Fruit fly (Drosophila melanogaster) whole organism, embryonic: ENCODE results near the gene CG17754.

Source experiments
- ATbp ChIP-seq: fragments of 200-800 bp; sonication (Bioruptor generic); optimal IDR thresholded peaks from 2 replicates; lab custom pipeline; 2017; ENCODE audit warnings: missing biosample characterization, mild to moderate bottlenecking, missing genetic modification characterization, missing genetic modification reagents
- Ada2b ChIP-seq: fragments of 200-800 bp; sonication (Bioruptor generic); IDR thresholded peaks from 2 replicates; pipeline ENCODE4 v1.3.6; 2022; ENCODE audit warnings: missing biosample characterization, missing genetic modification characterization
- Asciz ChIP-seq: fragments of 200-800 bp; sonication (Bioruptor generic); optimal IDR thresholded peaks from 2 replicates; lab custom pipeline; 2017; ENCODE audit warnings: missing biosample characterization, mild to moderate bottlenecking, missing genetic modification characterization, missing genetic modification reagents
- Bdp1 ChIP-seq: fragments of 200-800 bp; sonication (Bioruptor generic); optimal IDR thresholded peaks from 3 replicates; lab custom pipeline; 2016; ENCODE audit warnings: missing biosample characterization, missing genetic modification characterization
- Bteb2 ChIP-seq: fragments of 200-800 bp; sonication (Bioruptor generic); optimal IDR thresholded peaks from 2 replicates; lab custom pipeline; 2016; ENCODE audit warnings: missing biosample characterization, missing genetic modification characterization
- CG11085 ChIP-seq: fragments of 200-800 bp; sonication (Bioruptor generic); IDR thresholded peaks from 2 replicates; pipeline ENCODE4 v1.3.6; 2022; ENCODE audit warnings: missing biosample characterization, missing genetic modification characterization
- CG11695 ChIP-seq: fragments of 200-800 bp; sonication (Bioruptor generic); IDR thresholded peaks from 3 replicates; pipeline ENCODE4 v1.3.6; 2022; ENCODE audit warnings: missing biosample characterization, missing genetic modification characterization
- CG11696 ChIP-seq: fragments of 200-800 bp; sonication (Bioruptor generic); IDR thresholded peaks from 2 replicates; pipeline ENCODE4 v1.3.6; 2022; ENCODE audit warnings: missing biosample characterization, missing genetic modification characterization
- CG12299 ChIP-seq: fragments of 200-800 bp; sonication (Bioruptor generic); optimal IDR thresholded peaks from 2 replicates; lab custom pipeline; 2018; ENCODE audit warnings: missing biosample characterization, mild to moderate bottlenecking, missing genetic modification characterization
- CG13287 ChIP-seq: fragments of 200-800 bp; sonication (Bioruptor generic); IDR thresholded peaks from 2 replicates; pipeline ENCODE4 v1.3.6; 2022; ENCODE audit warnings: missing biosample characterization, missing genetic modification characterization; ENCODE audit not compliant: partially characterized antibody
- CG13424 ChIP-seq: fragments of 200-800 bp; sonication (Bioruptor generic); optimal IDR thresholded peaks from 2 replicates; lab custom pipeline; 2019; ENCODE audit warnings: missing biosample characterization, mild to moderate bottlenecking, missing genetic modification characterization, moderate library complexity
- CG14710 ChIP-seq: fragments of 200-800 bp; sonication (Bioruptor generic); optimal IDR thresholded peaks from 3 replicates; lab custom pipeline; 2019; ENCODE audit warnings: missing biosample characterization, mild to moderate bottlenecking, missing genetic modification characterization, moderate library complexity
- CG2116 ChIP-seq: fragments of 200-800 bp; sonication (Bioruptor generic); optimal IDR thresholded peaks from 3 replicates; lab custom pipeline; 2018; ENCODE audit warnings: missing biosample characterization, mild to moderate bottlenecking, missing genetic modification characterization
- CG32532 ChIP-seq: fragments of 200-800 bp; sonication (Bioruptor generic); IDR thresholded peaks from 2 replicates; pipeline ENCODE4 v1.3.6; 2022; ENCODE audit warnings: missing biosample characterization, missing genetic modification characterization
- CG34224 ChIP-seq: fragments of 200-800 bp; sonication (Bioruptor generic); IDR thresholded peaks from 3 replicates; pipeline ENCODE4 v1.3.6; 2022; ENCODE audit warnings: missing biosample characterization, missing genetic modification characterization; ENCODE audit not compliant: partially characterized antibody
- CG4404 ChIP-seq: fragments of 200-800 bp; sonication (Bioruptor generic); IDR thresholded peaks from 2 replicates; pipeline ENCODE4 v1.3.6; 2022; ENCODE audit warnings: missing biosample characterization, missing genetic modification characterization
- CG6175 ChIP-seq: fragments of 200-800 bp; sonication (Bioruptor generic); IDR thresholded peaks from 3 replicates; pipeline ENCODE4 v1.3.6; 2022; ENCODE audit warnings: missing biosample characterization, missing genetic modification characterization
- CG6683 ChIP-seq: fragments of 200-800 bp; sonication (Bioruptor generic); optimal IDR thresholded peaks from 2 replicates; lab custom pipeline; 2017; ENCODE audit warnings: missing biosample characterization, mild to moderate bottlenecking, missing genetic modification characterization, missing genetic modification reagents
- CG9437 ChIP-seq: fragments of 200-800 bp; sonication (Bioruptor generic); optimal IDR thresholded peaks from 2 replicates; lab custom pipeline; 2018; ENCODE audit warnings: missing biosample characterization, mild to moderate bottlenecking, missing genetic modification characterization
- CG9797 ChIP-seq: fragments of 200-800 bp; sonication (Bioruptor generic); optimal IDR thresholded peaks from 3 replicates; lab custom pipeline; 2018; ENCODE audit warnings: missing biosample characterization, mild to moderate bottlenecking, missing genetic modification characterization
- CrebB ChIP-seq: fragments of 200-800 bp; sonication (Bioruptor generic); optimal IDR thresholded peaks from 3 replicates; lab custom pipeline; 2018; ENCODE audit warnings: missing biosample characterization, mild to moderate bottlenecking, missing genetic modification characterization
- Dp ChIP-seq: fragments of 200-800 bp; sonication (Bioruptor generic); optimal IDR thresholded peaks from 2 replicates; lab custom pipeline; 2018; ENCODE audit warnings: missing biosample characterization, mild to moderate bottlenecking, missing genetic modification characterization, moderate library complexity
- E2f2 ChIP-seq: fragments of 200-800 bp; sonication (Bioruptor generic); IDR thresholded peaks from 2 replicates; pipeline ENCODE4 v1.3.6; 2022; ENCODE audit warnings: missing biosample characterization, missing genetic modification characterization
- Ets65A ChIP-seq: fragments of 200-800 bp; sonication (Bioruptor generic); peaks from one replicate; lab custom pipeline; 2016; ENCODE audit warnings: missing biosample characterization, missing genetic modification characterization
- Gug ChIP-seq: fragments of 200-800 bp; sonication (Bioruptor generic); IDR thresholded peaks from 4 replicates; pipeline ENCODE4 v1.3.6; 2022; ENCODE audit warnings: missing biosample characterization, missing genetic modification characterization
- Hr39 ChIP-seq: fragments of >200 bp; optimal IDR thresholded peaks from 2 replicates; lab custom pipeline; 2017
- Ptx1 ChIP-seq: fragments of 200-800 bp; sonication (Bioruptor generic); IDR thresholded peaks from 2 replicates; pipeline ENCODE4 v1.3.6; 2022; ENCODE audit warnings: missing biosample characterization, missing genetic modification characterization
- Trl ChIP-seq, 3 experiments: fragments of >200 bp in 2 of 3; fragments of 200-800 bp in 1 of 3; sonication (Bioruptor generic) in 1 of 3; optimal IDR thresholded peaks; 2 replicates in 1 of 3; 3 replicates in 2 of 3; lab custom pipeline; 2016 to 2017; ENCODE audit warnings: missing biosample characterization in 1 of 3, missing genetic modification characterization in 1 of 3
- ash1 ChIP-seq: fragments of 200-800 bp; sonication (Bioruptor generic); optimal IDR thresholded peaks from 2 replicates; lab custom pipeline; 2018; ENCODE audit warnings: missing biosample characterization, mild to moderate bottlenecking, missing genetic modification characterization
- az2 ChIP-seq: fragments of 200-800 bp; sonication (Bioruptor generic); optimal IDR thresholded peaks from 3 replicates; lab custom pipeline; 2016; ENCODE audit warnings: missing biosample characterization, missing genetic modification characterization
- bab2 ChIP-seq: fragments of 200-800 bp; sonication (Bioruptor generic); optimal IDR thresholded peaks from 2 replicates; lab custom pipeline; 2016; ENCODE audit warnings: missing biosample characterization, missing genetic modification characterization
- bigmax ChIP-seq: fragments of 200-800 bp; sonication (Bioruptor generic); optimal IDR thresholded peaks from 2 replicates; lab custom pipeline; 2018; ENCODE audit warnings: missing biosample characterization, mild to moderate bottlenecking, missing genetic modification characterization
- chm ChIP-seq: fragments of 200-800 bp; sonication (Bioruptor generic); IDR thresholded peaks from 2 replicates; pipeline ENCODE4 v1.3.6; 2022; ENCODE audit warnings: missing biosample characterization, missing genetic modification characterization
- dan ChIP-seq: fragments of 200-800 bp; sonication (Bioruptor generic); IDR thresholded peaks from 2 replicates; pipeline ENCODE4 v1.3.6; 2022; ENCODE audit warnings: missing biosample characterization, missing genetic modification characterization
- eve ChIP-seq, 2 experiments: fragments of >200 bp; optimal IDR thresholded peaks; 2 replicates each; lab custom pipeline; 2017; ENCODE audit warnings: missing biosample characterization in 2 of 2, missing genetic modification characterization in 2 of 2
- eyg ChIP-seq: fragments of 200-800 bp; sonication (Bioruptor generic); optimal IDR thresholded peaks from 3 replicates; lab custom pipeline; 2016; ENCODE audit warnings: missing biosample characterization, missing genetic modification characterization
- gem ChIP-seq: fragments of 200-800 bp; sonication (Bioruptor generic); optimal IDR thresholded peaks from 2 replicates; lab custom pipeline; 2019; ENCODE audit warnings: missing biosample characterization, mild to moderate bottlenecking, missing genetic modification characterization, moderate library complexity
- gfzf ChIP-seq: fragments of 200-800 bp; sonication (Bioruptor generic); optimal IDR thresholded peaks from 2 replicates; lab custom pipeline; 2016; ENCODE audit warnings: missing biosample characterization, mild to moderate bottlenecking, missing genetic modification characterization, moderate library complexity
- gro ChIP-seq: fragments of 200-800 bp; sonication (Bioruptor generic); optimal IDR thresholded peaks from 2 replicates; lab custom pipeline; 2016; ENCODE audit warnings: missing biosample characterization, missing genetic modification characterization
- her ChIP-seq: fragments of 200-800 bp; sonication (Bioruptor generic); optimal IDR thresholded peaks from 2 replicates; lab custom pipeline; 2016; ENCODE audit warnings: missing biosample characterization, missing genetic modification characterization
- inv ChIP-seq: fragments of 200-800 bp; sonication (Bioruptor generic); IDR thresholded peaks from 2 replicates; pipeline ENCODE4 v1.3.6; 2022; ENCODE audit warnings: missing biosample characterization, missing genetic modification characterization; ENCODE audit not compliant: partially characterized antibody
- lbe ChIP-seq: fragments of 200-800 bp; sonication (Bioruptor generic); optimal IDR thresholded peaks from 2 replicates; lab custom pipeline; 2016; ENCODE audit warnings: missing biosample characterization, mild to moderate bottlenecking, missing genetic modification characterization
- lov ChIP-seq, 2 experiments: fragments of 200-800 bp in 1 of 2; fragments of >200 bp in 1 of 2; sonication (Bioruptor generic) in 1 of 2; IDR thresholded peaks in 1 of 2; optimal IDR thresholded peaks in 1 of 2; 2 replicates in 1 of 2; 3 replicates in 1 of 2; pipeline versions ENCODE4 v1.3.6 to Lab custom; 2017 to 2022; ENCODE audit warnings: missing biosample characterization in 1 of 2, missing genetic modification characterization in 1 of 2
- pzg ChIP-seq: fragments of 200-800 bp; sonication (Bioruptor generic); optimal IDR thresholded peaks from 3 replicates; lab custom pipeline; 2018; ENCODE audit warnings: missing biosample characterization, mild to moderate bottlenecking, missing genetic modification characterization, moderate library complexity
- repo ChIP-seq: fragments of 200-800 bp; sonication (Bioruptor generic); optimal IDR thresholded peaks from 2 replicates; lab custom pipeline; 2016; ENCODE audit warnings: missing biosample characterization, missing genetic modification characterization
- salm ChIP-seq: fragments of 200-800 bp; sonication (Bioruptor generic); optimal IDR thresholded peaks from 2 replicates; lab custom pipeline; 2018; ENCODE audit warnings: missing biosample characterization, mild to moderate bottlenecking, missing genetic modification characterization
- slbo ChIP-seq: fragments of 200-800 bp; sonication (Bioruptor generic); IDR thresholded peaks from 2 replicates; pipeline ENCODE4 v1.3.6; 2022; ENCODE audit warnings: missing biosample characterization, missing genetic modification characterization
- tna ChIP-seq: fragments of 200-800 bp; sonication (Bioruptor generic); IDR thresholded peaks from 2 replicates; pipeline ENCODE4 v1.3.6; 2022; ENCODE audit warnings: missing biosample characterization, missing genetic modification characterization; ENCODE audit not compliant: partially characterized antibody
- vfl ChIP-seq: fragments of 200-800 bp; sonication (Bioruptor generic); optimal IDR thresholded peaks from 2 replicates; lab custom pipeline; 2016; ENCODE audit warnings: missing biosample characterization, missing genetic modification characterization
- zfh1 ChIP-seq: fragments of 200-800 bp; sonication (Bioruptor generic); IDR thresholded peaks from 3 replicates; pipeline ENCODE4 v1.3.6; 2022; ENCODE audit warnings: missing biosample characterization, missing genetic modification characterization

CG17754 gene

dm6 chrX:9255964-9256520 is 5.8 kb downstream of the CG17754 start, which contains the start of gene ric8a (continued):
- TF ChIP-seq inv (GFP tag; lab: Robert Waterston, UW) (peak; percentile 76), CG12299 (no peak), lov (optimal IDR thresholded peaks at IDR 0.05; lab: Kevin White, UChicago) (no peak), lov (GFP tag; IDR thresholded peaks at IDR 0.05; lab: Robert Waterston, UW) (no peak), E2f2 (GFP tag; lab: Robert Waterston, UW) (peak; percentile 36; the same call in 1 of the 2 replicates), CG13287 (GFP tag; lab: Robert Waterston, UW) (peak; percentile 81), gfzf (peak; percentile 58), gem (no peak), CrebB (tag; lab: Kevin White, UChicago) (no peak), Asciz (GFP tag; lab: Kevin White, UChicago) (no peak), CG4404 (no peak), Ada2b (GFP tag; lab: Robert Waterston, UW) (no peak), CG2116 (GFP tag; lab: Kevin White, UChicago) (peak; percentile 21), pzg (GFP tag; lab: Kevin White, UChicago) (peak; percentile 54), chm (GFP tag; lab: Robert Waterston, UW) (no peak), CG11085 (no peak), vfl (no peak), Dp (peak; percentile 30), Trl (optimal IDR thresholded peaks at IDR 0.05; lab: Kevin White, UChicago) (no peak), Trl (GFP tag; optimal IDR thresholded peaks at IDR 0.05; lab: Kevin White, UChicago) (no peak), Ets65A (peak; percentile 46), her (no peak), CG34224 (GFP tag; lab: Robert Waterston, UW) (peak; percentile 66), salm (tag; lab: Kevin White, UChicago) (no peak), Hr39 (lab: Kevin White, UChicago) (no peak), CG6175 (GFP tag; lab: Robert Waterston, UW) (no peak), zfh1 (GFP tag; lab: Robert Waterston, UW) (0 out of 3 replicates have a peak, but pooled peaks have one; percentile 21), Bdp1 (no peak), CG11695 (GFP tag; lab: Robert Waterston, UW) (no peak), eve (GFP tag; optimal IDR thresholded peaks at IDR 0.05; lab: Kevin White, UChicago) (no peak), CG14710 (tag; lab: Kevin White, UChicago) (peak; percentile 67), tna (peak; percentile 54), dan (GFP tag; lab: Robert Waterston, UW) (no peak), CG13424 (tag; lab: Kevin White, UChicago) (peak; percentile 8), bigmax (GFP tag; lab: Kevin White, UChicago) (no peak), gro (GFP tag; lab: Kevin White, UChicago) (no peak), bab2 (GFP tag; lab: Kevin White, UChicago) (no peak), ash1 (GFP tag; lab: Kevin White, UChicago) (no peak), eyg (GFP tag; lab: Kevin White, UChicago) (no peak), CG9437 (no peak), CG9797 (peak; percentile 70), CG6683 (GFP tag; lab: Kevin White, UChicago) (no peak), CG11696 (GFP tag; lab: Robert Waterston, UW) (no peak), lbe (GFP tag; lab: Kevin White, UChicago) (no peak), az2 (GFP tag; lab: Kevin White, UChicago) (no peak), CG32532 (GFP tag; lab: Robert Waterston, UW) (peak; percentile 43; the same call in 1 of the 2 replicates), ATbp (GFP tag; lab: Kevin White, UChicago) (no peak), Gug (GFP tag; lab: Robert Waterston, UW) (peak; percentile 12; the same call in 1 of the 4 replicates), Ptx1 (GFP tag; lab: Robert Waterston, UW) (no peak), slbo (GFP tag; lab: Robert Waterston, UW) (peak; percentile 46; the same call in 1 of the 2 replicates), repo (GFP tag; lab: Kevin White, UChicago) (no peak), Bteb2 (GFP tag; lab: Kevin White, UChicago) (no peak)
